Fruit fly (Drosophila melanogaster) whole organism, embryonic: ENCODE results near the gene CG14507.

ENCODE experiments used
- Bteb2 ChIP-seq: fragments of 200-800 bp; sonication (Bioruptor generic); optimal IDR thresholded peaks from 2 replicates; lab custom pipeline; 2016; ENCODE audit warnings: missing biosample characterization, missing genetic modification characterization
- CG12071 ChIP-seq: fragments of 200-800 bp; sonication (Bioruptor generic); optimal IDR thresholded peaks from 3 replicates; lab custom pipeline; 2018; ENCODE audit warnings: missing biosample characterization, mild to moderate bottlenecking, missing genetic modification characterization
- CG14667 ChIP-seq: fragments of 200-800 bp; sonication (Bioruptor generic); IDR thresholded peaks from 2 replicates; pipeline ENCODE4 v1.3.6; 2022; ENCODE audit warnings: missing biosample characterization, missing genetic modification characterization
- CG14710 ChIP-seq: fragments of 200-800 bp; sonication (Bioruptor generic); optimal IDR thresholded peaks from 3 replicates; lab custom pipeline; 2019; ENCODE audit warnings: missing biosample characterization, mild to moderate bottlenecking, missing genetic modification characterization, moderate library complexity
- CG14860 ChIP-seq: fragments of 200-800 bp; sonication (Bioruptor generic); IDR thresholded peaks from 3 replicates; pipeline ENCODE4 v1.3.6; 2022; ENCODE audit warnings: missing biosample characterization, missing genetic modification characterization; ENCODE audit not compliant: partially characterized antibody
- CG1603 ChIP-seq: fragments of 200-800 bp; sonication (Bioruptor generic); optimal IDR thresholded peaks from 2 replicates; lab custom pipeline; 2019; ENCODE audit warnings: missing biosample characterization, mild to moderate bottlenecking, missing genetic modification characterization, moderate library complexity
- CG17328 ChIP-seq: fragments of 200-800 bp; sonication (Bioruptor generic); IDR thresholded peaks from 2 replicates; pipeline ENCODE4 v1.3.6; 2022; ENCODE audit warnings: missing biosample characterization, missing genetic modification characterization
- CG18011 ChIP-seq: fragments of 200-800 bp; sonication (Bioruptor generic); optimal IDR thresholded peaks from 2 replicates; lab custom pipeline; 2017; ENCODE audit warnings: missing biosample characterization, missing genetic modification characterization, mild to moderate bottlenecking, moderate library complexity, missing genotype
- CG2889 ChIP-seq: fragments of 200-800 bp; sonication (Bioruptor generic); IDR thresholded peaks from 3 replicates; pipeline ENCODE4 v1.3.6; 2022; ENCODE audit warnings: missing biosample characterization, missing genetic modification characterization
- CG33213 ChIP-seq: fragments of 200-800 bp; sonication (Bioruptor generic); optimal IDR thresholded peaks from 3 replicates; lab custom pipeline; 2016; ENCODE audit warnings: missing biosample characterization, missing genetic modification characterization
- CG4820 ChIP-seq: fragments of 200-800 bp; sonication (Bioruptor generic); optimal IDR thresholded peaks from 3 replicates; lab custom pipeline; 2016; ENCODE audit warnings: missing biosample characterization, missing genetic modification characterization
- CG5180 ChIP-seq: fragments of 200-800 bp; sonication (Bioruptor generic); optimal IDR thresholded peaks from 3 replicates; lab custom pipeline; 2017; ENCODE audit warnings: missing biosample characterization, missing genetic modification characterization, mild to moderate bottlenecking, moderate library complexity, missing genetic modification reagents
- CG7556 ChIP-seq: fragments of 200-800 bp; sonication (Bioruptor generic); optimal IDR thresholded peaks from 2 replicates; lab custom pipeline; 2017; ENCODE audit warnings: missing biosample characterization, mild to moderate bottlenecking, missing genetic modification characterization
- CG8944 ChIP-seq: fragments of 200-800 bp; sonication (Bioruptor generic); optimal IDR thresholded peaks from 3 replicates; lab custom pipeline; 2016; ENCODE audit warnings: missing biosample characterization, missing genetic modification characterization
- ERR ChIP-seq: fragments of 200-800 bp; sonication (Bioruptor generic); optimal IDR thresholded peaks from 2 replicates; lab custom pipeline; 2016; ENCODE audit warnings: missing biosample characterization, missing genetic modification characterization
- Eip74EF ChIP-seq, 2 experiments: fragments of 200-800 bp in 1 of 2; fragments of >200 bp in 1 of 2; sonication (Bioruptor generic) in 1 of 2; optimal IDR thresholded peaks; 2 replicates each; lab custom pipeline; 2017 to 2019; ENCODE audit warnings: missing biosample characterization in 2 of 2, missing genetic modification characterization in 2 of 2, mild to moderate bottlenecking in 1 of 2, moderate library complexity in 1 of 2
- Ets65A ChIP-seq: fragments of 200-800 bp; sonication (Bioruptor generic); peaks from one replicate; lab custom pipeline; 2016; ENCODE audit warnings: missing biosample characterization, missing genetic modification characterization
- Ets97D ChIP-seq: fragments of 200-800 bp; sonication (Bioruptor generic); optimal IDR thresholded peaks from 3 replicates; lab custom pipeline; 2016; ENCODE audit warnings: missing biosample characterization, missing genetic modification characterization
- Fer2 ChIP-seq: fragments of 200-800 bp; sonication (Bioruptor generic); optimal IDR thresholded peaks from 2 replicates; lab custom pipeline; 2018; ENCODE audit warnings: missing biosample characterization, mild to moderate bottlenecking, missing genetic modification characterization, moderate library complexity
- HHEX ChIP-seq: fragments of 200-800 bp; sonication (Bioruptor generic); optimal IDR thresholded peaks from 3 replicates; lab custom pipeline; 2017; ENCODE audit warnings: missing biosample characterization, mild to moderate bottlenecking, missing genetic modification characterization, missing genetic modification reagents
- Hand ChIP-seq: fragments of 200-800 bp; sonication (Bioruptor generic); optimal IDR thresholded peaks from 2 replicates; lab custom pipeline; 2017; ENCODE audit warnings: mild to moderate bottlenecking, missing biosample characterization, missing genetic modification reagents, missing genetic modification characterization
- Lim3 ChIP-seq: fragments of 200-800 bp; sonication (Bioruptor generic); IDR thresholded peaks from 2 replicates; pipeline ENCODE4 v1.3.6; 2022; ENCODE audit warnings: missing biosample characterization, missing genetic modification characterization
- Mes4 ChIP-seq: fragments of 200-800 bp; sonication (Bioruptor generic); optimal IDR thresholded peaks from 2 replicates; lab custom pipeline; 2016; ENCODE audit warnings: missing biosample characterization, missing genetic modification characterization
- Neu2 ChIP-seq: fragments of 200-800 bp; sonication (Bioruptor generic); optimal IDR thresholded peaks from 3 replicates; lab custom pipeline; 2016; ENCODE audit warnings: missing biosample characterization, missing genetic modification characterization, borderline replicate concordance
- Nf-YB ChIP-seq: fragments of 200-800 bp; sonication (Bioruptor generic); optimal IDR thresholded peaks from 3 replicates; lab custom pipeline; 2019; ENCODE audit warnings: missing biosample characterization, mild to moderate bottlenecking, missing genetic modification characterization, moderate library complexity
- Rx ChIP-seq: fragments of 200-800 bp; sonication (Bioruptor generic); IDR thresholded peaks from 2 replicates; pipeline ENCODE4 v1.3.6; 2022; ENCODE audit warnings: missing biosample characterization, missing genetic modification characterization
- Side ChIP-seq: fragments of 200-800 bp; sonication (Bioruptor generic); optimal IDR thresholded peaks from 2 replicates; lab custom pipeline; 2016; ENCODE audit warnings: missing biosample characterization, missing genetic modification characterization
- cg ChIP-seq: fragments of 200-800 bp; sonication (Bioruptor generic); optimal IDR thresholded peaks from 3 replicates; lab custom pipeline; 2019; ENCODE audit warnings: missing biosample characterization, mild to moderate bottlenecking, missing genetic modification characterization, moderate library complexity
- chm ChIP-seq: fragments of 200-800 bp; sonication (Bioruptor generic); IDR thresholded peaks from 2 replicates; pipeline ENCODE4 v1.3.6; 2022; ENCODE audit warnings: missing biosample characterization, missing genetic modification characterization
- crc ChIP-seq: fragments of 200-800 bp; sonication (Bioruptor generic); optimal IDR thresholded peaks from 2 replicates; lab custom pipeline; 2016; ENCODE audit warnings: missing biosample characterization, missing genetic modification characterization
- croc ChIP-seq: fragments of 200-800 bp; sonication (Bioruptor generic); conservative IDR thresholded peaks from 3 replicates; pipeline ENCODE4 v1.3.6; 2022; ENCODE audit warnings: missing biosample characterization, missing genetic modification characterization
- exex ChIP-seq: fragments of 200-800 bp; sonication (Bioruptor generic); optimal IDR thresholded peaks from 4 replicates; lab custom pipeline; 2018; ENCODE audit warnings: missing biosample characterization, mild to moderate bottlenecking, missing genetic modification characterization, moderate library complexity
- fd64A ChIP-seq: fragments of 200-800 bp; sonication (Bioruptor generic); optimal IDR thresholded peaks from 3 replicates; lab custom pipeline; 2018; ENCODE audit warnings: missing biosample characterization, mild to moderate bottlenecking, missing genetic modification characterization
- grau ChIP-seq: fragments of 200-800 bp; optimal IDR thresholded peaks from 3 replicates; lab custom pipeline; 2019; ENCODE audit warnings: missing biosample characterization, mild to moderate bottlenecking, missing genetic modification characterization, moderate library complexity
- grn ChIP-seq: fragments of 200-800 bp; sonication (Bioruptor generic); optimal IDR thresholded peaks from 3 replicates; lab custom pipeline; 2017; ENCODE audit warnings: missing biosample characterization, missing genetic modification characterization
- hbn ChIP-seq: fragments of 200-800 bp; sonication (Bioruptor generic); IDR thresholded peaks from 2 replicates; pipeline ENCODE4 v1.3.6; 2022; ENCODE audit warnings: missing biosample characterization, missing genetic modification characterization; ENCODE audit not compliant: partially characterized antibody
- lov ChIP-seq, 2 experiments: fragments of 200-800 bp in 1 of 2; fragments of >200 bp in 1 of 2; sonication (Bioruptor generic) in 1 of 2; IDR thresholded peaks in 1 of 2; optimal IDR thresholded peaks in 1 of 2; 2 replicates in 1 of 2; 3 replicates in 1 of 2; pipeline versions ENCODE4 v1.3.6 to Lab custom; 2017 to 2022; ENCODE audit warnings: missing biosample characterization in 1 of 2, missing genetic modification characterization in 1 of 2
- nmo ChIP-seq: fragments of 200-800 bp; sonication (Bioruptor generic); optimal IDR thresholded peaks from 2 replicates; lab custom pipeline; 2018; ENCODE audit warnings: missing biosample characterization, mild to moderate bottlenecking, missing genetic modification characterization, moderate library complexity
- pan ChIP-seq, 4 experiments: fragments of >200 bp in 3 of 4; fragments of 200-800 bp in 1 of 4; sonication (Bioruptor generic) in 1 of 4; optimal IDR thresholded peaks in 3 of 4; IDR thresholded peaks in 1 of 4; 2 replicates each; pipeline versions ENCODE4 v1.3.6 to Lab custom; 2017 to 2022; ENCODE audit warnings: missing biosample characterization in 2 of 4, missing genetic modification characterization in 2 of 4, mixed read lengths in 1 of 4
- pros ChIP-seq: fragments of 200-800 bp; sonication (Bioruptor generic); optimal IDR thresholded peaks from 3 replicates; lab custom pipeline; 2019; ENCODE audit warnings: missing biosample characterization, mild to moderate bottlenecking, missing genetic modification characterization, moderate library complexity
- psq ChIP-seq: fragments of 200-800 bp; sonication (Bioruptor generic); optimal IDR thresholded peaks from 2 replicates; lab custom pipeline; 2017; ENCODE audit warnings: missing biosample characterization, missing genetic modification characterization
- sim ChIP-seq: fragments of 200-800 bp; sonication (Bioruptor generic); IDR thresholded peaks from 2 replicates; pipeline ENCODE4 v1.3.6; 2022; ENCODE audit warnings: missing biosample characterization, missing genetic modification characterization
- sima ChIP-seq: fragments of 200-800 bp; sonication (Bioruptor generic); optimal IDR thresholded peaks from 2 replicates; lab custom pipeline; 2016; ENCODE audit warnings: missing biosample characterization, missing genetic modification characterization
- tin ChIP-seq: fragments of 200-800 bp; sonication (Bioruptor generic); optimal IDR thresholded peaks from 3 replicates; lab custom pipeline; 2016; ENCODE audit warnings: missing biosample characterization, missing genetic modification characterization
- trh ChIP-seq: fragments of 200-800 bp; sonication (Bioruptor generic); optimal IDR thresholded peaks from 2 replicates; lab custom pipeline; 2016; ENCODE audit warnings: missing biosample characterization, missing genetic modification characterization
- unc-4 ChIP-seq: fragments of 200-800 bp; sonication (Bioruptor generic); IDR thresholded peaks from 2 replicates; pipeline ENCODE4 v1.3.6; 2022; ENCODE audit warnings: missing biosample characterization, missing genetic modification characterization; ENCODE audit not compliant: partially characterized antibody
- vnd ChIP-seq: fragments of 200-800 bp; sonication (Bioruptor generic); IDR thresholded peaks from 3 replicates; pipeline ENCODE4 v1.3.6; 2022; ENCODE audit warnings: missing biosample characterization, missing genetic modification characterization; ENCODE audit not compliant: partially characterized antibody
- zen2 ChIP-seq: fragments of 200-800 bp; sonication (Bioruptor generic); IDR thresholded peaks from 3 replicates; pipeline ENCODE4 v1.3.6; 2022; ENCODE audit warnings: missing biosample characterization, missing genetic modification characterization; ENCODE audit not compliant: partially characterized antibody
- zfh2 ChIP-seq: fragments of 200-800 bp; sonication (Bioruptor generic); optimal IDR thresholded peaks from 2 replicates; lab custom pipeline; 2016; ENCODE audit warnings: missing biosample characterization, missing genetic modification characterization

CG14507 gene

DNA sequence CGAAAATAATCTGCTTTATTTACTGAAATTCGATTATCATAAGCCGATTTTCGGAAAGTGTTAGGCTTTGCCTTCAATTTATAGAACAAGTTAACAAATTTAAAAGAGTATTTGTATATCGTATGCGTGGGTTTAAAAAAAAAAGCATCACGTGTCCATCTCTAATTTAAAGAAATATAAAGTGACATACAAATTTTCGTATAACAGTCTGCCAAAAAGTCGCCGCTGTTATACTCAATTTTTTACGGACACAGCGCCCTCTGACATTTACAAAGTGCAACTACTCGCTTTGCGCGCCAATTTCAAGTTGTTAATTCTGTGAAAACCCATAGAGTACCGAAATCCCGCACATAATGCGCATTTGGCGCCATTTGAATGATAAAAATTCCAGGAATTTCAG, 23.9 kb upstream of the CG14507 start (continued):
- TF ChIP-seq zfh2 (GFP tag; lab: Kevin White, UChicago) (no peak), Mes4 (GFP tag; lab: Kevin White, UChicago) (peak; percentile 22), CG14710 (tag; lab: Kevin White, UChicago) (peak; percentile 36), CG1603 (tag; lab: Kevin White, UChicago) (peak; percentile 40), fd64A (GFP tag; lab: Kevin White, UChicago) (no peak), Fer2 (tag; lab: Kevin White, UChicago) (no peak), trh (GFP tag; lab: Kevin White, UChicago) (no peak), grn (GFP tag; lab: Kevin White, UChicago) (no peak), vnd (peak; percentile 67), Rx (no peak; the same call in 1 of the 2 replicates), CG5180 (GFP tag; lab: Kevin White, UChicago) (no peak), crc (GFP tag; lab: Kevin White, UChicago) (no peak), pan (optimal IDR thresholded peaks at IDR 0.05; lab: Kevin White, UChicago) (no peak), pan (GFP tag; optimal IDR thresholded peaks at IDR 0.05 in 1 of 2, IDR thresholded peaks at IDR 0.05 in 1 of 2) (peak in 1 of 2 experiments; percentile 39), Ets97D (GFP tag; lab: Kevin White, UChicago) (peak; percentile 26), psq (GFP tag; lab: Kevin White, UChicago) (no peak), CG33213 (GFP tag; lab: Kevin White, UChicago) (peak; percentile 12), CG14667 (no peak), Hand (GFP tag; lab: Kevin White, UChicago) (no peak), Ets65A (GFP tag; lab: Kevin White, UChicago) (no peak), ERR (no peak), tin (GFP tag; lab: Kevin White, UChicago) (peak; percentile 27), CG8944 (GFP tag; lab: Kevin White, UChicago) (no peak), sim (no peak), CG7556 (GFP tag; lab: Kevin White, UChicago) (no peak), CG2889 (GFP tag; lab: Robert Waterston, UW) (no peak), CG17328 (GFP tag; lab: Robert Waterston, UW) (peak; percentile 52), CG14860 (GFP tag; lab: Robert Waterston, UW) (peak; percentile 58; the same call in 1 of the 3 replicates), pros (GFP tag; lab: Kevin White, UChicago) (no peak), CG18011 (GFP tag; lab: Kevin White, UChicago) (no peak), Nf-YB (no peak), Bteb2 (GFP tag; lab: Kevin White, UChicago) (peak; percentile 3), hbn (GFP tag; lab: Robert Waterston, UW) (peak; percentile 85), Lim3 (no peak), chm (peak; percentile 55; the same call in 1 of the 2 replicates), grau (tag; lab: Kevin White, UChicago) (no peak), unc-4 (peak; percentile 82), zen2 (GFP tag; lab: Robert Waterston, UW) (peak; percentile 71; the same call in 2 of the 3 replicates), HHEX (no peak), sima (GFP tag; lab: Kevin White, UChicago) (no peak), Neu2 (GFP tag; lab: Kevin White, UChicago) (peak; percentile 19), cg (no peak), nmo (peak; percentile 11), Side (GFP tag; lab: Kevin White, UChicago) (no peak), Eip74EF (GFP tag; optimal IDR thresholded peaks at IDR 0.05; lab: Kevin White, UChicago) (no peak), exex (tag; lab: Kevin White, UChicago) (no peak), croc (GFP tag; lab: Robert Waterston, UW) (no peak), CG4820 (GFP tag; lab: Kevin White, UChicago) (no peak), lov (optimal IDR thresholded peaks at IDR 0.05; lab: Kevin White, UChicago) (no peak), lov (GFP tag; IDR thresholded peaks at IDR 0.05; lab: Robert Waterston, UW) (no peak), CG12071 (GFP tag; lab: Kevin White, UChicago) (no peak)
